Fruit fly (Drosophila melanogaster): ENCODE data around the gene usp.

Gene usp

DNA sequence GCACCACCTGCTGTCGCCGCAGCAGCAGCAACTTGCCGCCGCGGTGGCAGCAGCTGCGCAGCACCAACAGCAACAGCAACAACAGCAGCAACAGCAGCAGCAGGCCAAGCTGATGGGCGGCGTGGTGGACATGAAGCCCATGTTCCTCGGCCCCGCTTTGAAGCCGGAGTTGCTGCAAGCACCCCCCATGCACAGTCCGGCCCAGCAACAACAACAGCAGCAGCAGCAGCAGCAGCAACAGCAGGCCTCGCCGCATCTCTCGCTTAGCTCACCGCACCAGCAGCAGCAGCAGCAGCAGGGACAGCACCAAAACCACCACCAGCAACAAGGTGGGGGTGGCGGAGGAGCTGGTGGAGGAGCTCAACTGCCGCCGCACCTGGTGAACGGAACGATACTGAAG lies 41.1 kb downstream of the usp start:
- TF ChIP-seq CTCF (optimal IDR thresholded peaks at IDR 0.05) (no peak), CG8478 (optimal IDR thresholded peaks at IDR 0.05) (no peak)

DNA sequence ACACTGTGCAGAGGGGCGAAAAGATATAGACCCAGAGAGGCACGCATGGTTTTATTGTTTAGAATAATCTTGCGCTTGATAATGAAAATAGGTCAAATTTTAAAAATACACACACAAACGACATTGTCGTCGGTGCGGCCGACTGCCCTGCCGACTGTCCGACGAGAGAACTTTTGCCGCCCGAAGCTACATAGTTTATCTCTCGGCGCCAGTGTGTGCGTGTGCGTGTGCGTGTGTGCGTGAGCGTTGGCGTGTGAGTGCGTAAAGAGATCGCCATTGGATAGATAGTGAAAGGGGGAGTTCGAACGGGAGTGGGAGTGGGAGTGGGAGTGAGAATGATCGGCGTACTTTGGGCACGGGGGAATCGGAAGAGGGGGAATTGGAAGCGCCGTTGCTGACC lies 46.5 kb downstream of the usp start:
- TF ChIP-seq CG8478 (optimal IDR thresholded peaks at IDR 0.05) (no peak), CTCF (optimal IDR thresholded peaks at IDR 0.05) (no peak)

- TF ChIP-seq CTCF (optimal IDR thresholded peaks at IDR 0.05) = no peak
- TF ChIP-seq CG8478 (optimal IDR thresholded peaks at IDR 0.05) = no peak
Observed at dm6 chrX:1994184-1994583, 47.9 kb downstream of the usp start.

DNA sequence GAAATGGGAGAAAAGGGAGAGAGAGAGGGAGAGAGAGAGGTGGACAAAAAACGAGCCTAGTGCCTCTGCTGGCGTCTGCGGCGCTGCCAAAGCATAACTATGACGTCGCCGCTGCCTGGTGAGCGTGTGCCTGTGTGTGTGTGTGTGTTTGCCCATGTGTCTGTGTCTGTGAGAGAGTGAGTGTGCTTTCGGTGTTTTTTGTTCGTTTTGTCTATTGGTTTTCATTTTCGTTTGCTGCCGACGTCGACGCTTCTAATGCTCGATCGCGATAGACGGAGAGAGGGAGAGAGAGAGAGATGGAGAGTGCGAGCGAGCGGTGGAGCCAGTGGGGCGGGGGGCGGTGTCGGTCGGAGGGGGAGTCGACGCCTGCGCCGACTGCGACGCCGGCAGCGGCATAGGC lies 50.3 kb downstream of the usp start:
- TF ChIP-seq CG8478 (optimal IDR thresholded peaks at IDR 0.05) (no peak), CTCF (optimal IDR thresholded peaks at IDR 0.05) (no peak)

DNA sequence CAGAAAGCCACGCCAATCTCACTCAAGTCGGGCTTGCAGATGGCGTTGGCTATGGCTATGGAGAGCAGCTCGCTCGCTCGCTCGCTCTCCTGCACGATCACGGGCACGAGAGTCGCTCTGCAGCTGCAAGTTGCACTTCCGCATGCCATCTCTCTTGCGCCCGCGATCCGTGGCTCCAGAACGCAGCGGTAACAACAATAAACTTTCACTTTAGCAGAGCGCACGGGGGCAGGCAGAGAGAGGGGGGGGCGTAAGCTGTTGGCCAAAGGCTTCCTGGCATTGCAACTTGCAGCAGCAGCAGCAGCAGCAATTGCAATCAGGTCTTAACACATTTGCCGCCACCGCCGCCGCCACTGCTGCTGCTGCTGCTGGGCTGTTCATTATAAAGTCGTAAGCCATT lies 52.1 kb downstream of the usp start:
- no peak for TF ChIP-seq CG8478 (optimal IDR thresholded peaks at IDR 0.05)
- no peak for TF ChIP-seq CTCF (optimal IDR thresholded peaks at IDR 0.05)

Measured in S2 (cell line).